Worm (Caenorhabditis elegans): ENCODE data around the gene best-2.

best-2 gene

ce11 chrIV:13071445-13071844, 41.4 kb downstream of the best-2 start, which contains the start of gene scl-8:
Gene scl-8, plus strand, starts transcription at chrIV:13071745.
- TF ChIP-seq nhr-2 (tag; optimal IDR thresholded peaks at IDR 0.05) (no peak), ces-1 (GFP tag; optimal IDR thresholded peaks at IDR 0.05) (no peak), pha-4 (tag; optimal IDR thresholded peaks at IDR 0.05) (no peak), nhr-28 (tag; optimal IDR thresholded peaks at IDR 0.05) (no peak), lin-13 (tag; optimal IDR thresholded peaks at IDR 0.05) (no peak), tbx-8 (GFP tag; optimal IDR thresholded peaks at IDR 0.05) (no peak), unc-120 (tag; optimal IDR thresholded peaks at IDR 0.05; ENCODE audit: poor library complexity, severe bottlenecking) (no peak), zip-8 (tag; optimal IDR thresholded peaks at IDR 0.05) (no peak)

- no peak for TF ChIP-seq ceh-39 (tag; optimal IDR thresholded peaks at IDR 0.05)
Measured at ce11 chrIV:13070142-13070541, 42.7 kb downstream of the best-2 start, which contains the start of gene scl-7. Gene scl-7, plus strand, starts transcription at chrIV:13070442.

ce11 chrIV:13068451-13068850, 44.4 kb downstream of the best-2 start, which contains the start of gene scl-6:
Gene scl-6, plus strand, starts transcription at chrIV:13068751.
- TF ChIP-seq nhr-237 (tag; optimal IDR thresholded peaks at IDR 0.05) (no peak), nhr-76 (tag; optimal IDR thresholded peaks at IDR 0.05) (no peak), ceh-83 (GFP tag; optimal IDR thresholded peaks at IDR 0.05) (no peak), tbx-8 (GFP tag; optimal IDR thresholded peaks at IDR 0.05) (no peak), unc-120 (tag; optimal IDR thresholded peaks at IDR 0.05; ENCODE audit: poor library complexity, severe bottlenecking) (no peak), elt-1 (tag; optimal IDR thresholded peaks at IDR 0.05; ENCODE audit: borderline replicate concordance, insufficient read depth) (no peak), drap-1 (GFP tag; optimal IDR thresholded peaks at IDR 0.05) (no peak), cnd-1 (tag; optimal IDR thresholded peaks at IDR 0.05) (no peak), zip-8 (tag; optimal IDR thresholded peaks at IDR 0.05) (no peak), lin-13 (tag; optimal IDR thresholded peaks at IDR 0.05) (no peak), snpc-4 (tag; optimal IDR thresholded peaks at IDR 0.05) (no peak)

ce11 chrIV:13067200-13067599, 45.7 kb downstream of the best-2 start, which contains the start of gene col-131:
Gene col-131, minus strand, starts transcription at chrIV:13067300.
- no peak for TF ChIP-seq cnd-1 (tag; optimal IDR thresholded peaks at IDR 0.05)
- TF ChIP-seq unc-62 (GFP tag; optimal IDR thresholded peaks at IDR 0.05) = no peak

- no peak for TF ChIP-seq bed-3 (GFP tag; optimal IDR thresholded peaks at IDR 0.05)
Measured at ce11 chrIV:13066044-13066443, 46.8 kb downstream of the best-2 start.

- TF ChIP-seq ces-1 (GFP tag; optimal IDR thresholded peaks at IDR 0.05) = no peak
- TF ChIP-seq ceh-39 (tag; optimal IDR thresholded peaks at IDR 0.05) = no peak
- TF ChIP-seq unc-62 (GFP tag; optimal IDR thresholded peaks at IDR 0.05) = no peak
- no peak for TF ChIP-seq unc-120 (tag; optimal IDR thresholded peaks at IDR 0.05; ENCODE audit: poor library complexity, severe bottlenecking)
- no peak for TF ChIP-seq snpc-4 (tag; optimal IDR thresholded peaks at IDR 0.05)
- no peak for TF ChIP-seq M03D4.4 (tag; optimal IDR thresholded peaks at IDR 0.05)
- TF ChIP-seq sptf-1 (tag; optimal IDR thresholded peaks at IDR 0.05) = no peak
- TF ChIP-seq unc-39 (tag; optimal IDR thresholded peaks at IDR 0.05) = no peak
- no peak for TF ChIP-seq nhr-76 (tag; optimal IDR thresholded peaks at IDR 0.05)
- TF ChIP-seq lin-13 (tag; optimal IDR thresholded peaks at IDR 0.05) = no peak
- no peak for TF ChIP-seq cnd-1 (tag; optimal IDR thresholded peaks at IDR 0.05)
- no peak for TF ChIP-seq ceh-83 (GFP tag; optimal IDR thresholded peaks at IDR 0.05)
- TF ChIP-seq ztf-11 (tag; optimal IDR thresholded peaks at IDR 0.05) = no peak
- TF ChIP-seq bed-3 (GFP tag; optimal IDR thresholded peaks at IDR 0.05) = no peak
- TF ChIP-seq ham-2 (GFP tag; optimal IDR thresholded peaks at IDR 0.05) = no peak
- no peak for TF ChIP-seq ceh-43 (GFP tag; optimal IDR thresholded peaks at IDR 0.05)
- no peak for TF ChIP-seq tbx-8 (GFP tag; optimal IDR thresholded peaks at IDR 0.05)
- TF ChIP-seq hlh-1 (tag; optimal IDR thresholded peaks at IDR 0.05) = no peak
- no peak for TF ChIP-seq mep-1 (tag; optimal IDR thresholded peaks at IDR 0.05)
Measured at ce11 chrIV:13063714-13064113, 49.2 kb downstream of the best-2 start, which contains the start of gene scl-5. Gene scl-5, plus strand, starts transcription at chrIV:13064014.

Data from whole organism, mixed stage, embryonic.